Worm (Caenorhabditis elegans): ENCODE data around the gene dylt-2.

ce11 chrX:8902920-8903319 is 37.0 kb downstream of the dylt-2 start:
- TF ChIP-seq him-1 (tag; optimal IDR thresholded peaks at IDR 0.05) (no peak), W03F9.2 (tag; optimal IDR thresholded peaks at IDR 0.05) (no peak)
